Fruit fly (Drosophila melanogaster) whole organism, adult: ENCODE results near the gene CG9328.
A peak's percentile ranks its signal among the peaks of the same experiment; 100 is the strongest.

Experiments used
- CG11617 ChIP-seq: fragments of 200-800 bp; sonication (Bioruptor generic); optimal IDR thresholded peaks from 2 replicates; lab custom pipeline; 2017; ENCODE audit warnings: mild to moderate bottlenecking, missing biosample characterization, missing genetic modification reagents, missing genetic modification characterization
- CG12768 ChIP-seq: fragments of 200-800 bp; sonication (Bioruptor generic); optimal IDR thresholded peaks from 2 replicates; lab custom pipeline; 2017; ENCODE audit warnings: missing biosample characterization, missing genetic modification characterization, mild to moderate bottlenecking, moderate library complexity, missing genetic modification reagents
- CG14711 ChIP-seq: fragments of 200-800 bp; sonication (Bioruptor generic); optimal IDR thresholded peaks from 2 replicates; lab custom pipeline; 2018; ENCODE audit warnings: missing biosample characterization, mild to moderate bottlenecking, missing genetic modification characterization, moderate library complexity
- CG1620 ChIP-seq: fragments of 200-800 bp; sonication (Bioruptor generic); optimal IDR thresholded peaks from 2 replicates; lab custom pipeline; 2016; ENCODE audit warnings: missing biosample characterization, missing genetic modification characterization
- CG33017 ChIP-seq: fragments of 200-800 bp; sonication (Bioruptor generic); optimal IDR thresholded peaks from 2 replicates; lab custom pipeline; 2018; ENCODE audit warnings: missing biosample characterization, mild to moderate bottlenecking, missing genetic modification characterization, moderate library complexity
- CG5204 ChIP-seq: fragments of 200-800 bp; sonication (Bioruptor generic); optimal IDR thresholded peaks from 2 replicates; lab custom pipeline; 2016; ENCODE audit warnings: missing biosample characterization, missing genetic modification characterization
- CG7045 ChIP-seq: fragments of 200-800 bp; sonication (Bioruptor generic); optimal IDR thresholded peaks from 2 replicates; lab custom pipeline; 2017; ENCODE audit warnings: missing biosample characterization, mild to moderate bottlenecking, missing genetic modification characterization
- CG7101 ChIP-seq: fragments of 200-800 bp; sonication (Bioruptor generic); optimal IDR thresholded peaks from 2 replicates; lab custom pipeline; 2018; ENCODE audit warnings: missing biosample characterization, mild to moderate bottlenecking, missing genetic modification characterization, moderate library complexity
- Clk ChIP-seq: fragments of 200-800 bp; sonication (Bioruptor generic); optimal IDR thresholded peaks from 2 replicates; lab custom pipeline; 2017; ENCODE audit warnings: missing biosample characterization, missing genetic modification characterization
- Crg-1 ChIP-seq: fragments of 200-800 bp; sonication (Bioruptor generic); optimal IDR thresholded peaks from 2 replicates; lab custom pipeline; 2016; ENCODE audit warnings: missing biosample characterization, missing genetic modification characterization
- Hr96 ChIP-seq: fragments of 200-800 bp; sonication (Bioruptor generic); optimal IDR thresholded peaks from 2 replicates; lab custom pipeline; 2016; ENCODE audit warnings: missing biosample characterization, missing genetic modification characterization
- Mnt ChIP-seq: fragments of 200-800 bp; sonication (Bioruptor generic); optimal IDR thresholded peaks from 2 replicates; lab custom pipeline; 2016; ENCODE audit warnings: missing biosample characterization, mild to moderate bottlenecking, missing genetic modification characterization
- bab1 ChIP-seq: fragments of 200-800 bp; sonication (Bioruptor generic); optimal IDR thresholded peaks from 3 replicates; lab custom pipeline; 2019; ENCODE audit warnings: missing biosample characterization, mild to moderate bottlenecking, missing genetic modification characterization, moderate library complexity
- cic ChIP-seq: fragments of 200-800 bp; sonication (Bioruptor generic); optimal IDR thresholded peaks from 2 replicates; lab custom pipeline; 2017; ENCODE audit warnings: missing biosample characterization, mild to moderate bottlenecking, missing genetic modification characterization, moderate library complexity
- cnc ChIP-seq, 2 experiments: fragments of >200 bp; optimal IDR thresholded peaks; 2 replicates each; lab custom pipeline; 2017
- kay ChIP-seq: fragments of 200-800 bp; sonication (Bioruptor generic); peaks from one replicate; lab custom pipeline; 2016; ENCODE audit warnings: missing biosample characterization, missing genetic modification characterization, borderline replicate concordance
- ovo ChIP-seq: fragments of 200-800 bp; sonication (Bioruptor generic); optimal IDR thresholded peaks from 2 replicates; lab custom pipeline; 2016; ENCODE audit warnings: missing biosample characterization, missing genetic modification characterization
- pad ChIP-seq: fragments of 200-800 bp; sonication (Bioruptor generic); optimal IDR thresholded peaks from 3 replicates; lab custom pipeline; 2017; ENCODE audit warnings: missing biosample characterization, missing genetic modification characterization, mild to moderate bottlenecking, moderate library complexity, missing genetic modification reagents
- tj ChIP-seq: fragments of 200-800 bp; sonication (Bioruptor generic); optimal IDR thresholded peaks from 3 replicates; lab custom pipeline; 2017; ENCODE audit warnings: missing biosample characterization, mild to moderate bottlenecking, missing genetic modification characterization, moderate library complexity
- toe ChIP-seq: fragments of 200-800 bp; sonication (Bioruptor generic); optimal IDR thresholded peaks from 2 replicates; lab custom pipeline; 2016; ENCODE audit warnings: missing biosample characterization, missing genetic modification characterization

CG9328 gene

dm6 chr2L:20770242-20770769, 27.2 kb upstream of the CG9328 start, which contains the start of gene cad:
Gene cad (plus strand): TSS chr2L:20770731.
- TF ChIP-seq Crg-1, result no peak
- peak; percentile 93 for TF ChIP-seq pad (GFP tag; lab: Kevin White, UChicago)
- no peak for TF ChIP-seq CG33017 (tag; lab: Kevin White, UChicago)
- no peak for TF ChIP-seq CG11617 (GFP tag; lab: Kevin White, UChicago)
- TF ChIP-seq CG7101 (tag; lab: Kevin White, UChicago), result peak; percentile 33
- no peak for TF ChIP-seq cic (GFP tag; lab: Kevin White, UChicago)
- TF ChIP-seq CG1620 (GFP tag; lab: Kevin White, UChicago), result no peak
- TF ChIP-seq tj, result peak; percentile 5
- TF ChIP-seq CG7045 (GFP tag; lab: Kevin White, UChicago), result peak; percentile 5
- TF ChIP-seq Clk (GFP tag; lab: Kevin White, UChicago), result no peak
- TF ChIP-seq ovo, result peak; percentile 29
- peak; percentile 5 for TF ChIP-seq bab1 (GFP tag; lab: Kevin White, UChicago)
- TF ChIP-seq CG14711, result no peak
- TF ChIP-seq cnc (optimal IDR thresholded peaks at IDR 0.05; lab: Kevin White, UChicago), result no peak
- TF ChIP-seq CG5204 (GFP tag; lab: Kevin White, UChicago), result no peak
- TF ChIP-seq toe (GFP tag; lab: Kevin White, UChicago), result no peak
- peak; percentile 37 for TF ChIP-seq Hr96 (GFP tag; lab: Kevin White, UChicago)
- no peak for TF ChIP-seq kay (GFP tag; lab: Kevin White, UChicago)
- TF ChIP-seq CG12768 (GFP tag; lab: Kevin White, UChicago), result peak; percentile 30
- no peak for TF ChIP-seq Mnt (GFP tag; lab: Kevin White, UChicago)

dm6 chr2L:20773453-20774054, 24.0 kb upstream of the CG9328 start:
- no peak for TF ChIP-seq tj
- peak; percentile 56 for TF ChIP-seq kay (GFP tag; lab: Kevin White, UChicago)
- no peak for TF ChIP-seq CG12768 (GFP tag; lab: Kevin White, UChicago)
- TF ChIP-seq cic (GFP tag; lab: Kevin White, UChicago), result peak; percentile 41
- peak; percentile 5 for TF ChIP-seq CG11617 (GFP tag; lab: Kevin White, UChicago)
- TF ChIP-seq CG33017 (tag; lab: Kevin White, UChicago), result peak; percentile 24
- peak; percentile 3 for TF ChIP-seq toe (GFP tag; lab: Kevin White, UChicago)
- peak; percentile 28 for TF ChIP-seq CG7045 (GFP tag; lab: Kevin White, UChicago)

dm6 chr2L:20774464-20774863, 23.1 kb upstream of the CG9328 start:
- TF ChIP-seq cic (GFP tag; lab: Kevin White, UChicago) (no peak), Hr96 (GFP tag; lab: Kevin White, UChicago) (no peak), CG1620 (GFP tag; lab: Kevin White, UChicago) (no peak), CG7101 (tag; lab: Kevin White, UChicago) (no peak), cnc (optimal IDR thresholded peaks at IDR 0.05; lab: Kevin White, UChicago) (no peak), toe (GFP tag; lab: Kevin White, UChicago) (no peak), Mnt (GFP tag; lab: Kevin White, UChicago) (no peak), tj (no peak), bab1 (GFP tag; lab: Kevin White, UChicago) (no peak), pad (GFP tag; lab: Kevin White, UChicago) (no peak), CG12768 (GFP tag; lab: Kevin White, UChicago) (no peak), CG11617 (GFP tag; lab: Kevin White, UChicago) (no peak), Crg-1 (no peak)

dm6 chr2L:20775941-20776340, 21.6 kb upstream of the CG9328 start:
- TF ChIP-seq CG12768 (GFP tag; lab: Kevin White, UChicago), result peak; percentile 15
- TF ChIP-seq ovo, result no peak
- no peak for TF ChIP-seq CG5204 (GFP tag; lab: Kevin White, UChicago)
- no peak for TF ChIP-seq toe (GFP tag; lab: Kevin White, UChicago)
- TF ChIP-seq cic (GFP tag; lab: Kevin White, UChicago), result peak; percentile 5
- TF ChIP-seq tj, result no peak
- TF ChIP-seq CG1620 (GFP tag; lab: Kevin White, UChicago), result no peak
- no peak for TF ChIP-seq Crg-1
- no peak for TF ChIP-seq Clk (GFP tag; lab: Kevin White, UChicago)
- no peak for TF ChIP-seq CG7045 (GFP tag; lab: Kevin White, UChicago)
- TF ChIP-seq CG11617 (GFP tag; lab: Kevin White, UChicago), result no peak
- no peak for TF ChIP-seq Hr96 (GFP tag; lab: Kevin White, UChicago)

dm6 chr2L:20776940-20777502, 20.5 kb upstream of the CG9328 start:
- TF ChIP-seq Clk (GFP tag; lab: Kevin White, UChicago) (no peak), bab1 (GFP tag; lab: Kevin White, UChicago) (no peak), cnc (optimal IDR thresholded peaks at IDR 0.05; lab: Kevin White, UChicago) (no peak), Crg-1 (no peak), CG5204 (GFP tag; lab: Kevin White, UChicago) (no peak), CG33017 (tag; lab: Kevin White, UChicago) (no peak), CG14711 (no peak), toe (GFP tag; lab: Kevin White, UChicago) (no peak)

dm6 chr2L:20778380-20778779, 19.1 kb upstream of the CG9328 start:
- no peak for TF ChIP-seq cic (GFP tag; lab: Kevin White, UChicago)
- no peak for TF ChIP-seq CG14711
- no peak for TF ChIP-seq CG11617 (GFP tag; lab: Kevin White, UChicago)
- TF ChIP-seq CG7101 (tag; lab: Kevin White, UChicago), result no peak
- TF ChIP-seq CG12768 (GFP tag; lab: Kevin White, UChicago), result no peak
- no peak for TF ChIP-seq CG1620 (GFP tag; lab: Kevin White, UChicago)
- TF ChIP-seq pad (GFP tag; lab: Kevin White, UChicago), result no peak
- TF ChIP-seq bab1 (GFP tag; lab: Kevin White, UChicago), result no peak
